Fruit fly (Drosophila melanogaster) whole organism, embryonic: ENCODE results near the gene Tsp33B.
A peak's percentile ranks its signal among the peaks of the same experiment; 100 is the strongest.

ENCODE experiments used
- Blimp-1 ChIP-seq: fragments of 200-800 bp; sonication (Bioruptor generic); optimal IDR thresholded peaks from 3 replicates; lab custom pipeline; 2018; ENCODE audit warnings: missing biosample characterization, missing genetic modification characterization, mild to moderate bottlenecking, moderate library complexity, missing genetic modification reagents
- CG11456 ChIP-seq: fragments of 200-800 bp; sonication (Bioruptor generic); IDR thresholded peaks from 3 replicates; pipeline ENCODE4 v1.3.6; 2022; ENCODE audit warnings: missing biosample characterization, missing genetic modification characterization
- CG12391 ChIP-seq: fragments of 200-800 bp; sonication (Bioruptor generic); optimal IDR thresholded peaks from 3 replicates; lab custom pipeline; 2018; ENCODE audit warnings: missing biosample characterization, mild to moderate bottlenecking, missing genetic modification characterization, moderate library complexity
- CG13123 ChIP-seq: fragments of 200-800 bp; sonication (Bioruptor generic); optimal IDR thresholded peaks from 2 replicates; lab custom pipeline; 2016; ENCODE audit warnings: missing biosample characterization, missing genetic modification characterization
- CG15269 ChIP-seq: fragments of 200-800 bp; sonication (Bioruptor generic); optimal IDR thresholded peaks from 2 replicates; lab custom pipeline; 2018; ENCODE audit warnings: missing biosample characterization, mild to moderate bottlenecking, missing genetic modification characterization, moderate library complexity
- CG17612 ChIP-seq: fragments of 200-800 bp; sonication (Bioruptor generic); IDR thresholded peaks from 2 replicates; pipeline ENCODE4 v1.3.6; 2022; ENCODE audit warnings: missing biosample characterization, missing genetic modification characterization
- CG17829 ChIP-seq: fragments of 200-800 bp; optimal IDR thresholded peaks from 2 replicates; lab custom pipeline; 2019; ENCODE audit warnings: missing biosample characterization, mild to moderate bottlenecking, missing genetic modification characterization, moderate library complexity
- CG1832 ChIP-seq: fragments of 200-800 bp; sonication (Bioruptor generic); optimal IDR thresholded peaks from 2 replicates; lab custom pipeline; 2017; ENCODE audit warnings: missing biosample characterization, mild to moderate bottlenecking, missing genetic modification characterization, inconsistent platforms
- CG18599 ChIP-seq: fragments of 200-800 bp; sonication (Bioruptor generic); optimal IDR thresholded peaks from 3 replicates; lab custom pipeline; 2017; ENCODE audit warnings: missing biosample characterization, missing genetic modification characterization, mild to moderate bottlenecking, moderate library complexity, missing genetic modification reagents
- CG32767 ChIP-seq: fragments of 200-800 bp; sonication (Bioruptor generic); IDR thresholded peaks from 2 replicates; pipeline ENCODE4 v1.3.6; 2022; ENCODE audit warnings: missing biosample characterization, missing genetic modification characterization
- CG34422 ChIP-seq: fragments of 200-800 bp; sonication (Bioruptor generic); IDR thresholded peaks from 3 replicates; pipeline ENCODE4 v1.3.6; 2022; ENCODE audit warnings: missing biosample characterization, missing genetic modification characterization
- CG4360 ChIP-seq: fragments of 200-800 bp; sonication (Bioruptor generic); IDR thresholded peaks from 2 replicates; pipeline ENCODE4 v1.3.6; 2022; ENCODE audit warnings: missing biosample characterization, missing genetic modification characterization
- CG4617 ChIP-seq: fragments of 200-800 bp; sonication (Bioruptor generic); optimal IDR thresholded peaks from 3 replicates; lab custom pipeline; 2016; ENCODE audit warnings: missing biosample characterization, missing genetic modification characterization, borderline replicate concordance
- CG5180 ChIP-seq: fragments of 200-800 bp; sonication (Bioruptor generic); optimal IDR thresholded peaks from 3 replicates; lab custom pipeline; 2017; ENCODE audit warnings: missing biosample characterization, missing genetic modification characterization, mild to moderate bottlenecking, moderate library complexity, missing genetic modification reagents
- CG7357 ChIP-seq: fragments of 200-800 bp; sonication (Bioruptor generic); IDR thresholded peaks from 3 replicates; pipeline ENCODE4 v1.3.6; 2022; ENCODE audit warnings: missing biosample characterization, missing genetic modification characterization
- CG8281 ChIP-seq: fragments of 200-800 bp; sonication (Bioruptor generic); optimal IDR thresholded peaks from 2 replicates; lab custom pipeline; 2018; ENCODE audit warnings: missing biosample characterization, mild to moderate bottlenecking, missing genetic modification characterization, moderate library complexity
- CG8290 ChIP-seq, 3 experiments: fragments of 200-800 bp; sonication (Bioruptor generic); optimal IDR thresholded peaks; 2 replicates each; lab custom pipeline; 2016 to 2019; ENCODE audit warnings: missing biosample characterization in 3 of 3, missing genetic modification characterization in 3 of 3, mild to moderate bottlenecking in 2 of 3, moderate library complexity in 1 of 3
- Chrac-16 ChIP-seq: fragments of 200-800 bp; sonication (Bioruptor generic); optimal IDR thresholded peaks from 3 replicates; lab custom pipeline; 2016; ENCODE audit warnings: missing biosample characterization, missing genetic modification characterization
- E2f2 ChIP-seq: fragments of 200-800 bp; sonication (Bioruptor generic); IDR thresholded peaks from 2 replicates; pipeline ENCODE4 v1.3.6; 2022; ENCODE audit warnings: missing biosample characterization, missing genetic modification characterization
- Fer3 ChIP-seq: fragments of 200-800 bp; sonication (Bioruptor generic); optimal IDR thresholded peaks from 2 replicates; lab custom pipeline; 2018; ENCODE audit warnings: missing biosample characterization, mild to moderate bottlenecking, missing genetic modification characterization, moderate library complexity
- HHEX ChIP-seq: fragments of 200-800 bp; sonication (Bioruptor generic); optimal IDR thresholded peaks from 3 replicates; lab custom pipeline; 2017; ENCODE audit warnings: missing biosample characterization, mild to moderate bottlenecking, missing genetic modification characterization, missing genetic modification reagents
- Med ChIP-seq: fragments of 200-800 bp; sonication (Bioruptor generic); peaks from one replicate; lab custom pipeline; 2016; ENCODE audit warnings: missing biosample characterization, missing genetic modification characterization, mild to moderate bottlenecking, inconsistent platforms, moderate library complexity
- Myb ChIP-seq: fragments of 200-800 bp; sonication (Bioruptor generic); optimal IDR thresholded peaks from 2 replicates; lab custom pipeline; 2016; ENCODE audit warnings: missing biosample characterization, missing genetic modification characterization
- NK7.1 ChIP-seq: fragments of 200-800 bp; sonication (Bioruptor generic); optimal IDR thresholded peaks from 3 replicates; lab custom pipeline; 2016; ENCODE audit warnings: missing biosample characterization, missing genetic modification characterization
- NfI ChIP-seq: fragments of 200-800 bp; sonication (Bioruptor generic); optimal IDR thresholded peaks from 3 replicates; lab custom pipeline; 2018; ENCODE audit warnings: missing biosample characterization, mild to moderate bottlenecking, missing genetic modification characterization, moderate library complexity
- Oli ChIP-seq: fragments of 200-800 bp; sonication (Bioruptor generic); optimal IDR thresholded peaks from 2 replicates; lab custom pipeline; 2018; ENCODE audit warnings: missing biosample characterization, mild to moderate bottlenecking, missing genetic modification characterization, moderate library complexity
- Poxn ChIP-seq: fragments of 200-800 bp; sonication (Bioruptor generic); IDR thresholded peaks from 2 replicates; pipeline ENCODE4 v1.3.6; 2022; ENCODE audit warnings: missing biosample characterization, missing genetic modification characterization
- Rfx ChIP-seq: fragments of 200-800 bp; sonication (Bioruptor generic); IDR thresholded peaks from 2 replicates; pipeline ENCODE4 v1.3.6; 2022; ENCODE audit warnings: missing biosample characterization, missing genetic modification characterization
- Sin3A ChIP-seq: fragments of >200 bp; optimal IDR thresholded peaks from 2 replicates; lab custom pipeline; 2018
- Stat92E ChIP-seq, 3 experiments: fragments of >200 bp in 2 of 3; fragments of 200-800 bp in 1 of 3; sonication (Bioruptor generic) in 1 of 3; optimal IDR thresholded peaks; 2 replicates each; lab custom pipeline; 2017 to 2019; ENCODE audit warnings: missing biosample characterization in 3 of 3, missing genetic modification characterization in 3 of 3, mild to moderate bottlenecking in 1 of 3, moderate library complexity in 1 of 3
- YL-1 ChIP-seq: fragments of 200-800 bp; sonication (Bioruptor generic); optimal IDR thresholded peaks from 3 replicates; lab custom pipeline; 2017; ENCODE audit warnings: missing biosample characterization, mild to moderate bottlenecking, missing genetic modification characterization
- btn ChIP-seq: fragments of 200-800 bp; sonication (Bioruptor generic); optimal IDR thresholded peaks from 2 replicates; lab custom pipeline; 2016; ENCODE audit warnings: missing biosample characterization, missing genetic modification characterization
- cg ChIP-seq: fragments of 200-800 bp; sonication (Bioruptor generic); optimal IDR thresholded peaks from 3 replicates; lab custom pipeline; 2019; ENCODE audit warnings: missing biosample characterization, mild to moderate bottlenecking, missing genetic modification characterization, moderate library complexity
- chn ChIP-seq: fragments of 200-800 bp; sonication (Bioruptor generic); optimal IDR thresholded peaks from 2 replicates; lab custom pipeline; 2016; ENCODE audit warnings: missing biosample characterization, missing genetic modification characterization
- crol ChIP-seq: fragments of 200-800 bp; sonication (Bioruptor generic); IDR thresholded peaks from 2 replicates; pipeline ENCODE4 v1.3.6; 2022; ENCODE audit warnings: missing biosample characterization, missing genetic modification characterization
- ems ChIP-seq: fragments of 200-800 bp; sonication (Bioruptor generic); optimal IDR thresholded peaks from 3 replicates; lab custom pipeline; 2016; ENCODE audit warnings: missing biosample characterization, missing genetic modification characterization
- eve ChIP-seq, 2 experiments: fragments of >200 bp; optimal IDR thresholded peaks; 2 replicates each; lab custom pipeline; 2017; ENCODE audit warnings: missing biosample characterization in 2 of 2, missing genetic modification characterization in 2 of 2
- fru ChIP-seq: fragments of >200 bp; optimal IDR thresholded peaks from 2 replicates; lab custom pipeline; 2017
- kah ChIP-seq: fragments of 200-800 bp; sonication (Bioruptor generic); optimal IDR thresholded peaks from 2 replicates; lab custom pipeline; 2018; ENCODE audit warnings: missing biosample characterization, mild to moderate bottlenecking, missing genetic modification characterization
- nmo ChIP-seq: fragments of 200-800 bp; sonication (Bioruptor generic); optimal IDR thresholded peaks from 2 replicates; lab custom pipeline; 2018; ENCODE audit warnings: missing biosample characterization, mild to moderate bottlenecking, missing genetic modification characterization, moderate library complexity
- pum ChIP-seq: fragments of 200-800 bp; sonication (Bioruptor generic); optimal IDR thresholded peaks from 2 replicates; lab custom pipeline; 2016; ENCODE audit warnings: missing biosample characterization, missing genetic modification characterization
- repo ChIP-seq: fragments of 200-800 bp; sonication (Bioruptor generic); optimal IDR thresholded peaks from 2 replicates; lab custom pipeline; 2016; ENCODE audit warnings: missing biosample characterization, missing genetic modification characterization
- scrt ChIP-seq: fragments of 200-800 bp; sonication (Bioruptor generic); optimal IDR thresholded peaks from 2 replicates; lab custom pipeline; 2018; ENCODE audit warnings: missing biosample characterization, mild to moderate bottlenecking, missing genetic modification characterization, moderate library complexity
- sens ChIP-seq: fragments of 200-800 bp; sonication (Bioruptor generic); peaks from one replicate; lab custom pipeline; 2016; ENCODE audit warnings: missing biosample characterization, missing genetic modification characterization
- so ChIP-seq: fragments of 200-800 bp; sonication (Bioruptor generic); IDR thresholded peaks from 3 replicates; pipeline ENCODE4 v1.3.6; 2022; ENCODE audit warnings: missing biosample characterization, missing genetic modification characterization
- ssp ChIP-seq: fragments of 200-800 bp; sonication (Bioruptor generic); IDR thresholded peaks from 2 replicates; pipeline ENCODE4 v1.3.6; 2022; ENCODE audit warnings: missing biosample characterization, missing genetic modification characterization
- twi ChIP-seq: fragments of 200-800 bp; optimal IDR thresholded peaks from 2 replicates; lab custom pipeline; 2019; ENCODE audit warnings: missing biosample characterization, mild to moderate bottlenecking, missing genetic modification characterization, moderate library complexity
- yki ChIP-seq: fragments of >200 bp; optimal IDR thresholded peaks from 3 replicates; lab custom pipeline; 2018
- zfh2 ChIP-seq: fragments of 200-800 bp; sonication (Bioruptor generic); optimal IDR thresholded peaks from 2 replicates; lab custom pipeline; 2016; ENCODE audit warnings: missing biosample characterization, missing genetic modification characterization

Gene Tsp33B

DNA sequence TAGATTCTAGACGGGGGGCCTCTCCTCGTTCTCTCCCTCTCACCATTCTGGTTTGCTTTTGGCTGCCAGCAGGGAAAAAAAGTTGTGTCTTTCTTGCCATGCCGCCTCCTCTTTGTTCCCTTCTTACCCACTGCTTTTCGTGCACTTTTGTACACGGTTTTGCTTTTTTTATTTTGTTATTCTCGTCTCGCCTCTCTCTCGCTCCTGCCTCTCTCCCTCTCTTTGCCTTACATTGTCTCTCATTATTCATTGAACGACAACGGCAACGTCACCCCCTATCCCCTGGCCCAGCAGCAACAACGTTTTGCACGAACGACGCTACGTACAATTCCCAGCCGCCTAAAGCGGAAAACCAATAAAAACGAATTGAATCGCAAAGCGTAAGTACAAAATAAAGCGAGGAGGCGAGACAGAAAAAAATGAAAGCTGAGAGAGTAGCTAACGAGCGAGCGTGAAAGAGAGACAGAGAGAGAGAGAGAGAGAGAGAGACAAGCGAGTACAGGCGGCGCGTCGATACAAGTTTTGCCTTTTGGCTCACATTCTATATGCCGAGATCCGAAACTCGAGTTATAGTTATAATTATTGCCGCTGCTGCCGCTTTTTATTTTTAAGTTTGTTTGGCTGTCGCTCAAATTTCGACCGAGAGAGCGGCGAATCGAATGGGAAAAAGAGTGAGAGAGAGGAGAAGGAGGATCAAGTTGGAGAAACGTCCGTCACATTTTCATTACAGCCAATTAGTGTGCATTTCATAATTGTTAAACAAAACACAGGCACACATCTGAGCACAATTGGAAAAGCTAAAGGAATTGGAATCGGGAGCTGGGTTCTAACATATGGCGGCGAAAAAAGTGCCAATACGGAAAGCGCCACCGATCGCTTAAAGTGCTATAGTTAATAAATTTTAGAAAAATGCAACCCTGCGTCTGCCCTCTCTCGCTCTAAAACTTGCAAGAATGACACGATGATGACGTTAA lies 14.8 kb upstream of the Tsp33B start (continued):
- no peak for TF ChIP-seq Myb (GFP tag; lab: Kevin White, UChicago)
- TF ChIP-seq Sin3A (lab: Kevin White, UChicago) = no peak
- no peak for TF ChIP-seq fru (lab: Kevin White, UChicago)
- TF ChIP-seq so = no peak
- no peak for TF ChIP-seq CG17612 (GFP tag; lab: Robert Waterston, UW)
- TF ChIP-seq HHEX (GFP tag; lab: Kevin White, UChicago) = no peak
- no peak for TF ChIP-seq CG15269 (tag; lab: Kevin White, UChicago)
- TF ChIP-seq twi (tag; lab: Kevin White, UChicago) = no peak
- TF ChIP-seq CG5180 = no peak
- no peak for TF ChIP-seq eve (GFP tag; optimal IDR thresholded peaks at IDR 0.05; lab: Kevin White, UChicago)
- no peak for TF ChIP-seq CG7357
- no peak for TF ChIP-seq CG13123 (GFP tag; lab: Kevin White, UChicago)
- no peak for TF ChIP-seq CG4360
- no peak for TF ChIP-seq Blimp-1
- TF ChIP-seq CG18599 = peak; percentile 21
- TF ChIP-seq Fer3 = no peak
- TF ChIP-seq ssp (GFP tag; lab: Robert Waterston, UW) = no peak
- no peak for TF ChIP-seq btn
- TF ChIP-seq CG17829 (tag; lab: Kevin White, UChicago) = no peak
- TF ChIP-seq CG1832 (GFP tag; lab: Kevin White, UChicago) = peak; percentile 88
- no peak for TF ChIP-seq zfh2 (GFP tag; lab: Kevin White, UChicago)
- no peak for TF ChIP-seq NfI (GFP tag; lab: Kevin White, UChicago)
- no peak for TF ChIP-seq CG8281 (tag; lab: Kevin White, UChicago)

DNA sequence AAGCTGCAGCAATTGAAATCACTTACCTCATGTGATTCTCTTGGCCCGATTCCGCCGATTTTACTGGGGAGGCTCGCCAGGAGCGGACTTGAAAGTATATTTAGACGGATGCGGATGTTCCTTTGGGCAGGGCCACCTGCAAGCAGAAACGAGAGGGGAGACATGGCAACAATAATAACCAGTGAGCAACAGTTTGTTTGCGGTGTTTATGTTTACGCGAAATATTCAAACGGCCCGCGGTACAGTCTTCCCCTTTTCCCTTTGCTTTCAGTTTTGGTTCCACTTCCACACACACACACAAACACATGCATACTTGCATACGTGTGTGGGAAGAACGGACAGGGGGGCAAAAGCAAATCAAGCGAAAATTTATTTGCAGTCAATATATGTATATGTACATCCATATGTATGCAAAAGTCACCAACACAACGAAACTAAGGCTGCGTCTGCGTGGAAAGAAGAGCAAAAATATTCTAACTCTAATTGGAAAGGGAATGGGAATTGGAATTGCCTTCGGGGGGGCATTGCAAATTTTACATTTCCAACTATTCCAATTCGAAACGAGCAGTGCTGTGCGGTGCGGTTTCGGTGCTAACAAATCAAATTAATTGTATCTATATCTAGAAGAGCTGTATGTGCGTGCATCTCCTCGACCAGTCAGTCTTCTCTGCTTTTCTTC lies 14.0 kb upstream of the Tsp33B start:
- TF ChIP-seq YL-1 (GFP tag; lab: Kevin White, UChicago) = peak; percentile 38
- TF ChIP-seq sens = peak; percentile 13
- peak; percentile 62 for TF ChIP-seq crol (GFP tag; lab: Robert Waterston, UW)
- TF ChIP-seq CG11456 (GFP tag; lab: Robert Waterston, UW) = no peak
- no peak for TF ChIP-seq nmo
- TF ChIP-seq CG34422 = 0 out of 3 replicates have a peak, but pooled peaks have one; percentile 18
- no peak for TF ChIP-seq Poxn (GFP tag; lab: Robert Waterston, UW)
- TF ChIP-seq NK7.1 (GFP tag; lab: Kevin White, UChicago) = no peak
- peak; percentile 94 for TF ChIP-seq scrt (GFP tag; lab: Kevin White, UChicago)
- TF ChIP-seq kah = peak; percentile 40
- no peak for TF ChIP-seq CG12391
- no peak for TF ChIP-seq repo (GFP tag; lab: Kevin White, UChicago)
- TF ChIP-seq cg (GFP tag; lab: Kevin White, UChicago) = peak; percentile 68
- peak in 1 of 3 experiments; percentile 9 for TF ChIP-seq Stat92E (GFP tag; optimal IDR thresholded peaks at IDR 0.05; lab: Kevin White, UChicago)
- 0 out of 2 replicates have a peak, but pooled peaks have one; percentile 11 for TF ChIP-seq E2f2 (GFP tag; lab: Robert Waterston, UW)
- no peak for TF ChIP-seq chn (GFP tag; lab: Kevin White, UChicago)
- peak; percentile 64 for TF ChIP-seq Med (GFP tag; lab: Kevin White, UChicago)
- TF ChIP-seq Chrac-16 (GFP tag; lab: Kevin White, UChicago) = no peak
- 0 out of 2 replicates have a peak, but pooled peaks have one; percentile 20 for TF ChIP-seq Rfx (GFP tag; lab: Robert Waterston, UW)
- no peak for TF ChIP-seq CG4617 (GFP tag; lab: Kevin White, UChicago)
- no peak for TF ChIP-seq yki (lab: Kevin White, UChicago)
- TF ChIP-seq pum (GFP tag; lab: Kevin White, UChicago) = no peak
- 0 out of 2 replicates have a peak, but pooled peaks have one; percentile 21 for TF ChIP-seq CG32767
- TF ChIP-seq CG8290 (GFP tag; optimal IDR thresholded peaks at IDR 0.05; lab: Kevin White, UChicago) = no peak
- no peak for TF ChIP-seq CG8290 (tag; optimal IDR thresholded peaks at IDR 0.05; lab: Kevin White, UChicago)
- no peak for TF ChIP-seq ems
- TF ChIP-seq Oli (tag; lab: Kevin White, UChicago) = no peak
